Worm (Caenorhabditis elegans) whole organism, L2 larva: Measurements from ENCODE around the gene ZK1320.7.

ENCODE experiments used
- C34F6.9 ChIP-seq: fragments of 150-350 bp; optimal IDR thresholded peaks from 2 replicates; lab custom pipeline; 2014; ENCODE audit warnings: missing biosample characterization, missing genetic modification characterization
- F13H6.1 ChIP-seq: sonication (generic microtip); optimal IDR thresholded peaks from 2 replicates; lab custom pipeline; 2016; ENCODE audit warnings: missing genetic modification characterization, missing compliant biosample characterization
- R02D3.7 ChIP-seq: fragments of 150-350 bp; optimal IDR thresholded peaks from 2 replicates; lab custom pipeline; 2014; ENCODE audit warnings: missing biosample characterization, missing genetic modification characterization
- Y55F3AM.14 ChIP-seq: fragments of 200-800 bp; sonication (Bioruptor generic); optimal IDR thresholded peaks from 2 replicates; lab custom pipeline; 2018; ENCODE audit warnings: mild to moderate bottlenecking, missing genetic modification characterization, missing compliant biosample characterization
- ZK546.5 ChIP-seq: sonication (generic microtip); optimal IDR thresholded peaks from 2 replicates; lab custom pipeline; 2017; ENCODE audit warnings: missing biosample characterization, missing genetic modification characterization
- alr-1 ChIP-seq: fragments of 150-350 bp; optimal IDR thresholded peaks from 2 replicates; lab custom pipeline; 2014; ENCODE audit warnings: missing biosample characterization, missing genetic modification characterization
- aly-2 ChIP-seq: fragments of 150-350 bp; optimal IDR thresholded peaks from 2 replicates; lab custom pipeline; 2014; ENCODE audit warnings: missing biosample characterization, missing genetic modification characterization
- blmp-1 ChIP-seq: sonication (generic microtip); optimal IDR thresholded peaks from 2 replicates; lab custom pipeline; 2017; ENCODE audit warnings: missing genetic modification characterization, mild to moderate bottlenecking, missing compliant biosample characterization, antibody characterized with exemption, moderate library complexity; ENCODE audit not compliant: insufficient read depth
- ceh-16 ChIP-seq: fragments of 150-350 bp; optimal IDR thresholded peaks from 2 replicates; lab custom pipeline; 2014; ENCODE audit warnings: missing biosample characterization, missing genetic modification characterization
- ceh-82 ChIP-seq: fragments of 150-350 bp; optimal IDR thresholded peaks from 2 replicates; lab custom pipeline; 2014; ENCODE audit warnings: missing biosample characterization, missing genetic modification characterization
- crh-2 ChIP-seq: sonication (generic microtip); optimal IDR thresholded peaks from 2 replicates; lab custom pipeline; 2017; ENCODE audit warnings: missing biosample characterization, missing genetic modification characterization
- egl-27 ChIP-seq: sonication (generic microtip); optimal IDR thresholded peaks from 3 replicates; lab custom pipeline; 2017; ENCODE audit warnings: missing biosample characterization, missing genetic modification reagents, missing genetic modification characterization
- elt-1 ChIP-seq: fragments of 150-350 bp; optimal IDR thresholded peaks from 2 replicates; lab custom pipeline; 2014; ENCODE audit warnings: missing biosample characterization, missing genetic modification characterization
- elt-3 ChIP-seq: sonication (generic microtip); optimal IDR thresholded peaks from 2 replicates; lab custom pipeline; 2017; ENCODE audit warnings: missing biosample characterization, missing genetic modification characterization
- fos-1 ChIP-seq: fragments of 150-350 bp; optimal IDR thresholded peaks from 2 replicates; lab custom pipeline; 2014; ENCODE audit warnings: missing biosample characterization, missing genetic modification characterization
- gmeb-1 ChIP-seq: fragments of 150-350 bp; optimal IDR thresholded peaks from 2 replicates; lab custom pipeline; 2014; ENCODE audit warnings: missing biosample characterization, missing genetic modification characterization
- lin-11 ChIP-seq: fragments of 150-350 bp; sonication (generic microtip); optimal IDR thresholded peaks from 2 replicates; lab custom pipeline; 2014; ENCODE audit warnings: missing biosample characterization, missing genetic modification characterization, inconsistent platforms, mixed read lengths
- lin-13 ChIP-seq: fragments of 150-350 bp; optimal IDR thresholded peaks from 2 replicates; lab custom pipeline; 2014; ENCODE audit warnings: missing biosample characterization, missing genetic modification reagents, missing genetic modification characterization
- lsy-2 ChIP-seq, 2 experiments: fragments of 150-350 bp in 1 of 2; sonication (generic microtip) in 1 of 2; optimal IDR thresholded peaks; 2 replicates each; lab custom pipeline; 2014 to 2017; ENCODE audit warnings: missing biosample characterization in 2 of 2, missing genetic modification characterization in 2 of 2
- mab-5 ChIP-seq: fragments of 150-350 bp; optimal IDR thresholded peaks from 2 replicates; lab custom pipeline; 2014; ENCODE audit warnings: missing biosample characterization, missing genetic modification characterization
- mdl-1 ChIP-seq, 2 experiments: fragments of 150-350 bp in 1 of 2; sonication (generic microtip) in 1 of 2; optimal IDR thresholded peaks; 2 replicates each; lab custom pipeline; 2017; ENCODE audit warnings: missing biosample characterization in 2 of 2, missing genetic modification characterization in 2 of 2
- nhr-11 ChIP-seq: fragments of 150-350 bp; optimal IDR thresholded peaks from 2 replicates; lab custom pipeline; 2014; ENCODE audit warnings: missing biosample characterization, missing genetic modification characterization
- nhr-12 ChIP-seq: fragments of 150-350 bp; optimal IDR thresholded peaks from 2 replicates; lab custom pipeline; 2014; ENCODE audit warnings: missing biosample characterization, missing genetic modification characterization
- nhr-129 ChIP-seq: fragments of 150-350 bp; optimal IDR thresholded peaks from 2 replicates; lab custom pipeline; 2014; ENCODE audit warnings: missing biosample characterization, missing genetic modification characterization
- nhr-21 ChIP-seq: fragments of 150-350 bp; optimal IDR thresholded peaks from 2 replicates; lab custom pipeline; 2014; ENCODE audit warnings: missing biosample characterization, missing genetic modification characterization
- nhr-23 ChIP-seq: fragments of 150-350 bp; optimal IDR thresholded peaks from 2 replicates; lab custom pipeline; 2014; ENCODE audit warnings: missing biosample characterization, missing genetic modification reagents, missing genetic modification characterization
- nhr-25 ChIP-seq: fragments of 150-350 bp; sonication (generic microtip); optimal IDR thresholded peaks from 3 replicates; lab custom pipeline; 2014; ENCODE audit warnings: missing biosample characterization, missing genetic modification characterization
- nhr-6 ChIP-seq: fragments of 150-350 bp; optimal IDR thresholded peaks from 2 replicates; lab custom pipeline; 2014; ENCODE audit warnings: missing biosample characterization, missing genetic modification characterization
- peb-1 ChIP-seq: fragments of 150-350 bp; optimal IDR thresholded peaks from 2 replicates; lab custom pipeline; 2014; ENCODE audit warnings: missing biosample characterization, missing genetic modification characterization
- skn-1 ChIP-seq: sonication (generic microtip); optimal IDR thresholded peaks from 2 replicates; lab custom pipeline; 2017; ENCODE audit warnings: missing biosample characterization, missing genetic modification characterization
- sma-3 ChIP-seq: sonication (generic microtip); optimal IDR thresholded peaks from 2 replicates; lab custom pipeline; 2016; ENCODE audit warnings: missing genetic modification reagents, missing genetic modification characterization, missing compliant biosample characterization
- sma-9 ChIP-seq, 2 experiments: fragments of 150-350 bp in 1 of 2; sonication (generic microtip) in 1 of 2; optimal IDR thresholded peaks; 2 replicates each; lab custom pipeline; 2014 to 2016; ENCODE audit warnings: missing genetic modification characterization in 2 of 2, mild to moderate bottlenecking in 1 of 2, missing biosample characterization in 1 of 2, missing compliant biosample characterization in 1 of 2, missing genetic modification reagents in 1 of 2, moderate library complexity in 1 of 2
- snpc-4 ChIP-seq: fragments of 150-350 bp; optimal IDR thresholded peaks from 2 replicates; lab custom pipeline; 2014; ENCODE audit warnings: missing biosample characterization, missing genetic modification characterization
- unc-39 ChIP-seq: fragments of 150-350 bp; optimal IDR thresholded peaks from 2 replicates; lab custom pipeline; 2014; ENCODE audit warnings: missing biosample characterization, missing genetic modification characterization
- unc-55 ChIP-seq: fragments of 150-350 bp; sonication (generic microtip); optimal IDR thresholded peaks from 3 replicates; lab custom pipeline; 2014; ENCODE audit warnings: missing biosample characterization, missing genetic modification reagents, missing genetic modification characterization
- ztf-11 ChIP-seq: sonication (generic microtip); optimal IDR thresholded peaks from 2 replicates; lab custom pipeline; 2017; ENCODE audit warnings: missing biosample characterization, missing genetic modification characterization

Gene ZK1320.7

ce11 chrII:9646122-9646555 lies 25.3 kb upstream of the ZK1320.7 start (continued):
- TF ChIP-seq snpc-4 (no peak), nhr-11 (no peak), mab-5 (tag; lab: Kevin White, UChicago) (peak; percentile 55), mdl-1 (tag; optimal IDR thresholded peaks at IDR 0.05; lab: Kevin White, UChicago) (peak in 1 of 2 experiments; percentile 39), egl-27 (tag; lab: Kevin White, UChicago) (peak; percentile 80), alr-1 (tag; lab: Kevin White, UChicago) (no peak), gmeb-1 (tag; lab: Kevin White, UChicago) (peak; percentile 16), aly-2 (tag; lab: Kevin White, UChicago) (no peak), nhr-21 (peak; percentile 53), fos-1 (tag; lab: Kevin White, UChicago) (peak; percentile 95), nhr-25 (peak; percentile 85), ceh-82 (tag; lab: Kevin White, UChicago) (peak; percentile 42), peb-1 (tag; lab: Kevin White, UChicago) (no peak), elt-3 (no peak), nhr-23 (tag; lab: Kevin White, UChicago) (no peak), F13H6.1 (tag; lab: Kevin White, UChicago) (peak; percentile 81), unc-39 (tag; lab: Kevin White, UChicago) (no peak), crh-2 (tag; lab: Kevin White, UChicago) (peak; percentile 79), nhr-6 (tag; lab: Kevin White, UChicago) (peak; percentile 12)

DNA sequence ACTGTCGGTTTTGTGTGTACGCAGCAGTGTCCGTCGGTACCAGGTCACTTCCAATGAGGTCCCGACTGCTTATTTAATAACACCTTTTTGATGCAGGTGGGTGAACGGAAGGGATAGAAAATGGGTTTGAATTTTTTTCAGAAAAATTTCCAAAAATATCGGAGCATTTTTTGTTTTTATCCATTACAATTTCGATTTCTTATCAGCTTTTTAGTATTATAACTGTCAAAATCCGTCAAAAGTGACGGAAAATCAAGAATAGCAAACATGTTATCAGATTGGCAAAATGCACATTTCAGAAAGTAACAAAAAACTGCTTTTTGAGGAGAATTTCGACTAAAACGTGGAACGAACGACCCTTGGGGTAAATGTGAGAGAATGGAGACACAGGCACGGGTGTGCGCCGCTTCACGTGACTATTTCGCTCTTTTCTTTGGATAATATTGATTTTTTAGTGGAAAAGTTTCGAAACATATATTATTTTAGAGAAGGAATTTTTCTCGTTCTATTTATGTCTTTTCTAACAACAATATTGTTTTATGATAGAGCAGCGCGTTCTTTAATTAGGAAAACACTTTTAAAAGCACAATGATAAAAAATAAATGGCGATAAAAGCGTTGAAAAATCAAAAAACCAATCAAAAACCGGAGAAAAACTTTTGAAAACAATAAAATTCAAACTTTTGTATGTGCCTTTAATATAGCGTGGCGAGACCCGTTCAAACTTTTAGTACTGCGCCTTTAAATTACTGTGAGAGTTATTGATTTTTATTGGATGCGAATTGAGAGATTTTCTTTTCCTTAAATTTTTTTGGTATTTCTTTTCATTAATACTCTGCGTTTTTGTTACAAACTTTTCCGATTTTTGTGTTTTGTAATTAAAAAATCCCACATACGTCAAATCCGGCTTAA lies 24.2 kb upstream of the ZK1320.7 start, which contains the start of gene sqv-8:
TSS of gene sqv-8 (plus strand) at position 51 of the 911 bp plus-strand sequence.
- peak; percentile 16 for TF ChIP-seq fos-1 (tag; lab: Kevin White, UChicago)
- TF ChIP-seq blmp-1, result no peak
- TF ChIP-seq lin-11 (tag; lab: Kevin White, UChicago), result no peak
- TF ChIP-seq C34F6.9 (tag; lab: Kevin White, UChicago), result peak; percentile 82
- TF ChIP-seq crh-2 (tag; lab: Kevin White, UChicago), result peak; percentile 21
- no peak for TF ChIP-seq ZK546.5 (tag; lab: Kevin White, UChicago)
- TF ChIP-seq sma-9 (GFP tag; optimal IDR thresholded peaks at IDR 0.05; lab: Kevin White, UChicago), result peak; percentile 32
- TF ChIP-seq sma-9 (tag; optimal IDR thresholded peaks at IDR 0.05; lab: Kevin White, UChicago), result no peak
- TF ChIP-seq nhr-129 (tag; lab: Kevin White, UChicago), result peak; percentile 27
- TF ChIP-seq skn-1, result no peak
- TF ChIP-seq sma-3 (GFP tag; lab: Kevin White, UChicago), result no peak
- TF ChIP-seq lsy-2 (tag; optimal IDR thresholded peaks at IDR 0.05; lab: Kevin White, UChicago), result peak in 1 of 2 experiments; percentile 34
- TF ChIP-seq unc-55 (GFP tag; lab: Kevin White, UChicago), result peak; percentile 33

- TF ChIP-seq nhr-23 (tag; lab: Kevin White, UChicago) (no peak), nhr-25 (no peak), aly-2 (tag; lab: Kevin White, UChicago) (no peak), lin-13 (no peak), nhr-12 (tag; lab: Kevin White, UChicago) (no peak), elt-1 (tag; lab: Kevin White, UChicago) (no peak), lsy-2 (tag; optimal IDR thresholded peaks at IDR 0.05; lab: Kevin White, UChicago) (no peak), lin-11 (tag; lab: Kevin White, UChicago) (no peak), R02D3.7 (tag; lab: Kevin White, UChicago) (no peak), mab-5 (tag; lab: Kevin White, UChicago) (no peak), peb-1 (tag; lab: Kevin White, UChicago) (no peak), ceh-16 (tag; lab: Kevin White, UChicago) (no peak), gmeb-1 (tag; lab: Kevin White, UChicago) (no peak), nhr-11 (no peak), nhr-21 (no peak)
Observed at ce11 chrII:9649191-9649590, 22.2 kb upstream of the ZK1320.7 start, which contains the start of gene ZK1307.9. TSS of gene ZK1307.9 (plus strand) at chrII:9649491.

ce11 chrII:9651700-9652099 lies 19.7 kb upstream of the ZK1320.7 start, which contains the start of gene ZK1307.4:
TSS of gene ZK1307.4 (minus strand) at chrII:9651800.
- TF ChIP-seq gmeb-1 (tag; lab: Kevin White, UChicago) (no peak), ceh-16 (tag; lab: Kevin White, UChicago) (no peak), nhr-21 (no peak), ztf-11 (tag; lab: Kevin White, UChicago) (no peak), nhr-129 (tag; lab: Kevin White, UChicago) (no peak), lsy-2 (tag; optimal IDR thresholded peaks at IDR 0.05; lab: Kevin White, UChicago) (no peak), Y55F3AM.14 (GFP tag; lab: Kevin White, UChicago) (no peak)
